Worm (Caenorhabditis elegans) whole organism, L4 larva: ENCODE measurements around the gene rei-2.

Experiments used
- F37D6.2 ChIP-seq: sonication (generic microtip); optimal IDR thresholded peaks from 2 replicates; lab custom pipeline; 2016; ENCODE audit warnings: mild to moderate bottlenecking, missing genetic modification characterization, missing compliant biosample characterization
- Y75B8A.6 ChIP-seq: fragments of 200-800 bp; sonication (Bioruptor generic); IDR thresholded peaks from 2 replicates; pipeline ENCODE4 v1.3.6; 2022; ENCODE audit warnings: missing genetic modification reagents, missing genetic modification characterization, missing compliant biosample characterization
- aha-1 ChIP-seq: fragments of 150-350 bp; peaks from one replicate; lab custom pipeline; 2014; ENCODE audit warnings: missing biosample characterization, missing genetic modification characterization
- ama-1 ChIP-seq: fragments of 150-350 bp; optimal IDR thresholded peaks from 2 replicates; lab custom pipeline; 2014; ENCODE audit warnings: inconsistent platforms, mixed read lengths
- arid-1 ChIP-seq: fragments of 200-800 bp; sonication (Bioruptor generic); conservative IDR thresholded peaks from 2 replicates; pipeline ENCODE4 v1.3.6; 2022; ENCODE audit warnings: missing genetic modification reagents, missing genetic modification characterization, missing compliant biosample characterization
- attf-4 ChIP-seq: sonication (generic microtip); optimal IDR thresholded peaks from 3 replicates; lab custom pipeline; 2017; ENCODE audit warnings: missing biosample characterization, missing genetic modification characterization
- ceh-28 ChIP-seq: fragments of 150-350 bp; optimal IDR thresholded peaks from 2 replicates; lab custom pipeline; 2014; ENCODE audit warnings: missing biosample characterization, missing genetic modification reagents, missing genetic modification characterization
- ceh-44 ChIP-seq: fragments of 200-800 bp; sonication (Bioruptor generic); IDR thresholded peaks from 2 replicates; pipeline ENCODE4 v1.3.6; 2022; ENCODE audit warnings: missing genetic modification reagents, missing genetic modification characterization, missing compliant biosample characterization
- ceh-62 ChIP-seq: sonication (generic microtip); optimal IDR thresholded peaks from 2 replicates; lab custom pipeline; 2017; ENCODE audit warnings: missing biosample characterization, missing genetic modification characterization
- ceh-82 ChIP-seq: sonication (generic microtip); optimal IDR thresholded peaks from 2 replicates; lab custom pipeline; 2017; ENCODE audit warnings: missing biosample characterization, missing genetic modification characterization
- ces-1 ChIP-seq: fragments of 150-350 bp; sonication (generic microtip); optimal IDR thresholded peaks from 4 replicates; lab custom pipeline; 2014; ENCODE audit warnings: missing biosample characterization, missing genetic modification reagents, missing genetic modification characterization
- cey-2 ChIP-seq: sonication (generic microtip); optimal IDR thresholded peaks from 3 replicates; lab custom pipeline; 2017; ENCODE audit warnings: missing genetic modification characterization, mild to moderate bottlenecking, missing compliant biosample characterization, antibody characterized with exemption, borderline replicate concordance; ENCODE audit not compliant: insufficient read depth
- ctbp-1 ChIP-seq: fragments of 200-800 bp; sonication (Bioruptor generic); IDR thresholded peaks from 2 replicates; pipeline ENCODE4 v1.3.6; 2022; ENCODE audit warnings: missing genetic modification reagents, missing genetic modification characterization, missing compliant biosample characterization
- daf-12 ChIP-seq: fragments of 150-350 bp; optimal IDR thresholded peaks from 2 replicates; lab custom pipeline; 2014; ENCODE audit warnings: missing biosample characterization, missing genetic modification reagents, missing genetic modification characterization
- egl-43 ChIP-seq: fragments of 200-800 bp; sonication (Bioruptor generic); IDR thresholded peaks from 2 replicates; pipeline ENCODE4 v1.3.6; 2022; ENCODE audit warnings: missing genetic modification reagents, missing genetic modification characterization, missing compliant biosample characterization
- fkh-10 ChIP-seq: fragments of 150-350 bp; optimal IDR thresholded peaks from 2 replicates; lab custom pipeline; 2014; ENCODE audit warnings: missing biosample characterization, missing genetic modification reagents, missing genetic modification characterization
- fos-1 ChIP-seq: fragments of 150-350 bp; optimal IDR thresholded peaks from 2 replicates; lab custom pipeline; 2014; ENCODE audit warnings: missing biosample characterization, missing genetic modification characterization
- gei-8 ChIP-seq: fragments of 200-800 bp; sonication (Bioruptor generic); optimal IDR thresholded peaks from 2 replicates; lab custom pipeline; 2018; ENCODE audit warnings: mild to moderate bottlenecking, missing genetic modification characterization, missing compliant biosample characterization
- hif-1 ChIP-seq, 2 experiments: sonication (generic microtip); optimal IDR thresholded peaks; 2 replicates each; lab custom pipeline; 2016 to 2017; ENCODE audit warnings: missing compliant biosample characterization in 2 of 2, missing genetic modification characterization in 2 of 2, missing genetic modification reagents in 2 of 2, missing genotype in 2 of 2, mild to moderate bottlenecking in 1 of 2
- hlh-11 ChIP-seq: fragments of 200-800 bp; sonication (Bioruptor generic); optimal IDR thresholded peaks from 2 replicates; lab custom pipeline; 2018; ENCODE audit warnings: mild to moderate bottlenecking, missing genetic modification characterization, missing compliant biosample characterization
- hmg-1.1 ChIP-seq: fragments of 200-800 bp; sonication (Bioruptor generic); IDR thresholded peaks from 2 replicates; pipeline ENCODE4 v1.3.6; 2022; ENCODE audit warnings: missing genetic modification reagents, missing genetic modification characterization, missing compliant biosample characterization
- lim-7 ChIP-seq: fragments of 200-800 bp; sonication (Bioruptor generic); IDR thresholded peaks from 2 replicates; pipeline ENCODE4 v1.3.6; 2022; ENCODE audit warnings: missing genetic modification characterization, missing compliant biosample characterization
- lin-1 ChIP-seq: fragments of 200-800 bp; sonication (Bioruptor generic); IDR thresholded peaks from 2 replicates; pipeline ENCODE4 v1.3.6; 2022; ENCODE audit warnings: missing genetic modification reagents, missing genetic modification characterization, missing compliant biosample characterization
- lin-38 ChIP-seq: fragments of 200-800 bp; sonication (Bioruptor generic); IDR thresholded peaks from 2 replicates; pipeline ENCODE4 v1.3.6; 2022; ENCODE audit warnings: missing genetic modification reagents, missing genetic modification characterization, missing compliant biosample characterization
- lin-39 ChIP-seq: fragments of 150-350 bp; optimal IDR thresholded peaks from 2 replicates; lab custom pipeline; 2014; ENCODE audit warnings: missing biosample characterization, missing genetic modification reagents, missing genetic modification characterization
- madf-5 ChIP-seq, 2 experiments: fragments of 200-800 bp; sonication (Bioruptor generic); IDR thresholded peaks; 2 replicates each; pipeline ENCODE4 v1.3.6; 2022; ENCODE audit warnings: missing compliant biosample characterization in 2 of 2, missing genetic modification characterization in 2 of 2
- madf-9 ChIP-seq: fragments of 200-800 bp; sonication (Bioruptor generic); conservative IDR thresholded peaks from 2 replicates; pipeline ENCODE4 v1.3.6; 2022; ENCODE audit warnings: missing genetic modification reagents, missing genetic modification characterization, missing compliant biosample characterization
- mdl-1 ChIP-seq, 2 experiments: fragments of 150-350 bp in 1 of 2; sonication (generic microtip) in 1 of 2; optimal IDR thresholded peaks; 2 replicates each; lab custom pipeline; 2014 to 2017; ENCODE audit warnings: missing biosample characterization in 2 of 2, missing genetic modification characterization in 2 of 2
- mep-1 ChIP-seq: fragments of 150-350 bp; sonication (generic microtip); optimal IDR thresholded peaks from 3 replicates; lab custom pipeline; 2014; ENCODE audit warnings: missing biosample characterization, missing genetic modification characterization
- mes-2 ChIP-seq: sonication (generic microtip); optimal IDR thresholded peaks from 2 replicates; lab custom pipeline; 2016; ENCODE audit warnings: missing genotype, mild to moderate bottlenecking, missing genetic modification characterization, missing compliant biosample characterization; ENCODE audit not compliant: poor library complexity, severe bottlenecking
- nhr-10 ChIP-seq: fragments of 150-350 bp; optimal IDR thresholded peaks from 2 replicates; lab custom pipeline; 2014; ENCODE audit warnings: missing biosample characterization, missing genetic modification characterization
- nhr-28 ChIP-seq: fragments of 150-350 bp; optimal IDR thresholded peaks from 2 replicates; lab custom pipeline; 2014; ENCODE audit warnings: missing biosample characterization, missing genetic modification characterization
- nhr-41 ChIP-seq: fragments of 200-800 bp; sonication (Bioruptor generic); IDR thresholded peaks from 2 replicates; pipeline ENCODE4 v1.3.6; 2022; ENCODE audit warnings: missing genetic modification reagents, missing genetic modification characterization, missing compliant biosample characterization
- pha-4 ChIP-seq, 2 experiments: fragments of 150-350 bp in 1 of 2; fragments of 200-800 bp in 1 of 2; sonication (Bioruptor generic) in 1 of 2; IDR thresholded peaks in 1 of 2; optimal IDR thresholded peaks in 1 of 2; 2 replicates each; pipeline versions ENCODE4 v1.3.6 to Lab custom; 2014 to 2022; ENCODE audit warnings: missing genetic modification characterization in 2 of 2, missing genetic modification reagents in 2 of 2, missing biosample characterization in 1 of 2, missing compliant biosample characterization in 1 of 2
- rbr-2 ChIP-seq: sonication (generic microtip); optimal IDR thresholded peaks from 2 replicates; lab custom pipeline; 2016; ENCODE audit warnings: missing genotype, missing genetic modification characterization, missing compliant biosample characterization
- spr-1 ChIP-seq: sonication (generic microtip); optimal IDR thresholded peaks from 2 replicates; lab custom pipeline; 2016; ENCODE audit warnings: mild to moderate bottlenecking, missing genetic modification characterization, missing compliant biosample characterization
- spr-3 ChIP-seq: fragments of 200-800 bp; sonication (Bioruptor generic); optimal IDR thresholded peaks from 2 replicates; lab custom pipeline; 2018; ENCODE audit warnings: mild to moderate bottlenecking, missing genetic modification characterization, missing compliant biosample characterization
- tra-1 ChIP-seq: fragments of 200-800 bp; sonication (Bioruptor generic); IDR thresholded peaks from 2 replicates; pipeline ENCODE4 v1.3.6; 2022; ENCODE audit warnings: missing genetic modification reagents, missing genetic modification characterization, missing compliant biosample characterization
- unc-62 ChIP-seq, 3 experiments: fragments of 150-350 bp in 1 of 3; sonication (generic microtip); optimal IDR thresholded peaks in 2 of 3; peaks in 1 of 3; 1 replicate in 1 of 3; 2 replicates in 2 of 3; lab custom pipeline; 2014 to 2017; ENCODE audit warnings: missing biosample characterization in 3 of 3, missing genetic modification characterization in 3 of 3, missing genetic modification reagents in 3 of 3, missing genotype in 1 of 3
- zip-11 ChIP-seq: fragments of 200-800 bp; sonication (Bioruptor generic); IDR thresholded peaks from 2 replicates; pipeline ENCODE4 v1.3.6; 2022; ENCODE audit warnings: missing genetic modification characterization, missing compliant biosample characterization
- zip-2 ChIP-seq: fragments of 150-350 bp; optimal IDR thresholded peaks from 2 replicates; lab custom pipeline; 2014; ENCODE audit warnings: missing biosample characterization, missing genetic modification characterization
- ztf-11 ChIP-seq: fragments of 150-350 bp; optimal IDR thresholded peaks from 2 replicates; lab custom pipeline; 2014; ENCODE audit warnings: missing biosample characterization, missing genetic modification characterization
- ztf-7 ChIP-seq: fragments of 150-350 bp; optimal IDR thresholded peaks from 2 replicates; lab custom pipeline; 2014; ENCODE audit warnings: missing biosample characterization, missing genetic modification characterization

The rei-2 gene

ce11 chrX:1064064-1064463 is 23.9 kb downstream of the rei-2 start (continued):
- TF ChIP-seq madf-5 (GFP tag; IDR thresholded peaks at IDR 0.05; lab: Robert Waterston, UW) (no peak), ama-1 (lab: Kevin White, UChicago) (no peak), lin-39 (tag; lab: Kevin White, UChicago) (peak; percentile 23), zip-2 (no peak), attf-4 (tag; lab: Kevin White, UChicago) (no peak), lin-38 (0 out of 2 replicates have a peak, but pooled peaks have one; percentile 9), cey-2 (tag; lab: Kevin White, UChicago) (no peak), ztf-7 (tag; lab: Kevin White, UChicago) (no peak), ceh-28 (tag; lab: Kevin White, UChicago) (no peak), hlh-11 (peak; percentile 48), mep-1 (tag; lab: Kevin White, UChicago) (peak; percentile 73), F37D6.2 (tag; lab: Kevin White, UChicago) (peak; percentile 72)
- TF ChIP-seq, all 104 proteins: peak for 20

- TF ChIP-seq ceh-62 (tag; lab: Kevin White, UChicago) (no peak), hif-1 (tag; optimal IDR thresholded peaks at IDR 0.05; lab: Kevin White, UChicago) (no peak), arid-1 (GFP tag; lab: Robert Waterston, UW) (no peak), egl-43 (no peak), mep-1 (tag; lab: Kevin White, UChicago) (peak; percentile 41), ztf-11 (tag; lab: Kevin White, UChicago) (no peak), spr-3 (GFP tag; lab: Kevin White, UChicago) (no peak), spr-1 (tag; lab: Kevin White, UChicago) (no peak), lin-1 (GFP tag; lab: Robert Waterston, UW) (no peak), ceh-44 (no peak), zip-2 (no peak), unc-62 (GFP tag; optimal IDR thresholded peaks at IDR 0.05 in 1 of 2; lab: Kevin White, UChicago) (no peak), unc-62 (tag; optimal IDR thresholded peaks at IDR 0.05; lab: Kevin White, UChicago) (no peak), ctbp-1 (GFP tag; lab: Robert Waterston, UW) (peak; percentile 63; the same call in 1 of the 2 replicates), nhr-10 (tag; lab: Kevin White, UChicago) (no peak), pha-4 (GFP tag; IDR thresholded peaks at IDR 0.05; lab: Robert Waterston, UW) (no peak), pha-4 (tag; optimal IDR thresholded peaks at IDR 0.05; lab: Kevin White, UChicago) (no peak), madf-9 (no peak), daf-12 (tag; lab: Kevin White, UChicago) (no peak), rbr-2 (tag; lab: Kevin White, UChicago) (peak; percentile 15), ces-1 (GFP tag; lab: Kevin White, UChicago) (peak; percentile 81), nhr-28 (tag; lab: Kevin White, UChicago) (no peak), mes-2 (tag; lab: Kevin White, UChicago) (no peak), nhr-41 (GFP tag; lab: Robert Waterston, UW) (no peak), aha-1 (tag; lab: Kevin White, UChicago) (peak; percentile 22), lim-7 (no peak), hmg-1.1 (GFP tag; lab: Robert Waterston, UW) (peak; percentile 72; the same call in 1 of the 2 replicates), tra-1 (GFP tag; lab: Robert Waterston, UW) (no peak), fos-1 (tag; lab: Kevin White, UChicago) (no peak), madf-5 (GFP tag; IDR thresholded peaks at IDR 0.05; lab: Robert Waterston, UW) (no peak), gei-8 (no peak), zip-11 (GFP tag; lab: Robert Waterston, UW) (no peak), ceh-82 (no peak), fkh-10 (peak; percentile 35), mdl-1 (tag; optimal IDR thresholded peaks at IDR 0.05; lab: Kevin White, UChicago) (no peak), Y75B8A.6 (GFP tag; lab: Robert Waterston, UW) (no peak)
Measured at ce11 chrX:1062403-1063073, 25.4 kb downstream of the rei-2 start, which contains the start of gene unc-1. TSS of gene unc-1 (minus strand) at chrX:1062453.
